Worm (Caenorhabditis elegans) whole organism, mixed stage, embryonic: Measurements from ENCODE around the gene C23H3.2.

ENCODE experiments used
- ces-1 ChIP-seq: fragments of 150-350 bp; optimal IDR thresholded peaks from 2 replicates; lab custom pipeline; 2014; ENCODE audit warnings: missing biosample characterization, missing genetic modification reagents, missing genetic modification characterization
- unc-39 ChIP-seq: fragments of 150-350 bp; optimal IDR thresholded peaks from 2 replicates; lab custom pipeline; 2014; ENCODE audit warnings: missing biosample characterization, missing genetic modification characterization

DNA sequence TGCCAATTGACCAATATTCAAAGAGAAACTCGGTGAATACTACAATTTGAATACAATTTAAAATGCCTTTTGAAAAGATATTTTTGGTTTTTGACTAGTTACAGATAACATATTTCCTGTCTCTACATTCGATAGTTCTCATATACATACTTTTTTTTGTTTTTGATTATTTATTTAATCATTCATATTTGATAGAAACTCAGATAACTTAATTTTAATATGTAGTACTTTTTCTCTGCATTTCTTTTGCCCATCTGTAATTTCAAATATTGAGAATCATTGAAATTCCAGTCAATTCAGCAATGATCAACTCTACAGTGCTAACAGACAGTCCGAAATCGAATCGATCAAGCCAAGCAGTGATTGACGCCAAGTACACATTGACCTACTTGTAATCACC, at the start of gene C23H3.2:
- TF ChIP-seq ces-1 (GFP tag; lab: Kevin White, UChicago) (no peak), unc-39 (tag; lab: Kevin White, UChicago) (no peak)
